Worm (Caenorhabditis elegans) whole organism, L4/young adult: ENCODE measurements around the gene Y37E11B.2.

Experiments
- W03F9.2 ChIP-seq: fragments of 150-350 bp; optimal IDR thresholded peaks from 2 replicates; lab custom pipeline; 2014; ENCODE audit warnings: missing biosample characterization, missing genetic modification characterization
- dao-5 ChIP-seq: sonication (generic microtip); optimal IDR thresholded peaks from 2 replicates; lab custom pipeline; 2016; ENCODE audit warnings: missing genotype, missing genetic modification characterization, moderate library complexity, missing compliant biosample characterization
- him-1 ChIP-seq: sonication (generic microtip); optimal IDR thresholded peaks from 2 replicates; lab custom pipeline; 2016; ENCODE audit warnings: missing genotype, missing genetic modification reagents, missing genetic modification characterization, missing compliant biosample characterization

ce11 chrIV:3552933-3553332 is 25.3 kb upstream of the Y37E11B.2 start:
- TF ChIP-seq dao-5 (tag; lab: Kevin White, UChicago) (no peak), him-1 (tag; lab: Kevin White, UChicago) (no peak), W03F9.2 (tag; lab: Kevin White, UChicago) (no peak)
